Fruit fly (Drosophila melanogaster) whole organism: Measurements from ENCODE around the gene Lcp65Af.

Source experiments
- CG8478 ChIP-seq: fragments of >200 bp; optimal IDR thresholded peaks from 2 replicates; lab custom pipeline; 2018; ENCODE audit warnings: inconsistent platforms
- Dll ChIP-seq: fragments of >200 bp; optimal IDR thresholded peaks from 2 replicates; lab custom pipeline; 2017
- EcR ChIP-seq, 2 experiments: fragments of >200 bp; optimal IDR thresholded peaks; 2 replicates each; lab custom pipeline; 2017; ENCODE audit warnings: missing biosample characterization in 2 of 2, missing genetic modification characterization in 2 of 2, missing genetic modification reagents in 2 of 2
- pan ChIP-seq: fragments of >200 bp; optimal IDR thresholded peaks from 2 replicates; lab custom pipeline; 2017
- psq ChIP-seq: fragments of >200 bp; optimal IDR thresholded peaks from 2 replicates; lab custom pipeline; 2017
- usp ChIP-seq: fragments of >200 bp; optimal IDR thresholded peaks from 2 replicates; lab custom pipeline; 2017; ENCODE audit warnings: missing biosample characterization, missing genetic modification characterization, mixed read lengths

dm6 chr3L:6138586-6138985 is 2.0 kb upstream of the Lcp65Af start:
- TF ChIP-seq CG8478 (lab: Kevin White, UChicago) (no peak), pan (lab: Kevin White, UChicago) (no peak), EcR (GFP tag; optimal IDR thresholded peaks at IDR 0.05; lab: Kevin White, UChicago) (no peak), usp (no peak), psq (no peak), Dll (no peak)
